Fruit fly (Drosophila melanogaster): ENCODE measurements around the gene CG42780.

The CG42780 gene

DNA sequence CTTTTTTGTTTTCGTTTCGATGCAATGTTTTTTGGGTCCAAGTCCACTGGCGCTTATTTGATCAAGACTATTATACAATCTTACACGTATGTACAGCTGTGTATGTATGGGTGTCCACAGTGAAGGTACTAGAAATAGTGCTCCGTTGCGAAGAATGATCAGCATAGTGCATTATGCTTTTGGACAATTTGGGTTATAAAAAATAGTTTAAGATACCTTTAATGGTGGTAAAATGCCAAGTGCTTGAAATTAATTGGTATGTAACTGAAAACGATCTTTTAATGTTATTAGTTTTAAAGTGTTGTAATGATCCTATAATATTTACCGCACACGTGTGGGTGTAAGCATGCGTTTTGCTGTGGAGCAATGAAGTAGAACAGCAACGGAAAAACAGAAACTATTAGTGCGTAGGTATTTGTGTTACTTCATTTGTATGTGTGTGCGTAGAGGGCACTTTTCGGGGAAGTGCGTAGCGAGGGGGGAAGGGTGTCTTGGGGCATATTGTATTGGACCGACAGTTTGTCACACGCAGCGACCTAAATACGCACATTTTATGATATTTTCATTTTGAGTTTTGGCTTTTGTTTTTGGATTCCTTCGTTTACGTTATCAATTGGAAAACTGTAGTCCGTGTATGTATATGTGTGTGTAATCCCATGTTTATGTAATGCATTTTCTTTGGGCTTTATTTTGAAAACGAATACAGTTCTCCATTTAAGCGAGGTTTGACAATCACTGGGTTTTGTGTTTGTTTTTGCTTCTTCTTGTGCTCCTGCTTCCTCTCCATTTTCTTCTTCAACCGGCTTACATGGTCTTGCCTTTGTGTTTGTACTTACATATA is 4.3 kb upstream of the CG42780 start (continued):
- peak; percentile 54; the same call in 1 of the 3 replicates for TF ChIP-seq CG6175 (GFP tag; IDR thresholded peaks at IDR 0.05)
- TF ChIP-seq Ptx1 (GFP tag; IDR thresholded peaks at IDR 0.05), result peak; percentile 90
- TF ChIP-seq fd96Cb (tag; optimal IDR thresholded peaks at IDR 0.05), result peak; percentile 96
- no peak for TF ChIP-seq CG15479 (GFP tag; optimal IDR thresholded peaks at IDR 0.05)
- TF ChIP-seq CG9215 (GFP tag; IDR thresholded peaks at IDR 0.05), result peak; percentile 69
- TF ChIP-seq Nf-YC (tag; optimal IDR thresholded peaks at IDR 0.05), result peak; percentile 67
- no peak for TF ChIP-seq prd (optimal IDR thresholded peaks at IDR 0.05)
- peak; percentile 89 for TF ChIP-seq prd (GFP tag; IDR thresholded peaks at IDR 0.05)
- TF ChIP-seq CG10366 (GFP tag; IDR thresholded peaks at IDR 0.05), result peak; percentile 80
- TF ChIP-seq fd102C (GFP tag; optimal IDR thresholded peaks at IDR 0.05), result peak; percentile 63
- peak; percentile 86 for TF ChIP-seq wor (GFP tag; IDR thresholded peaks at IDR 0.05)
- TF ChIP-seq Fer3 (tag; optimal IDR thresholded peaks at IDR 0.05), result peak; percentile 81
- peak; percentile 69 for TF ChIP-seq CG13123 (GFP tag; optimal IDR thresholded peaks at IDR 0.05)
- peak; percentile 75 for TF ChIP-seq otp (GFP tag; IDR thresholded peaks at IDR 0.05)
- TF ChIP-seq stc (GFP tag; IDR thresholded peaks at IDR 0.05), result peak; percentile 88
- TF ChIP-seq Ravus (GFP tag; IDR thresholded peaks at IDR 0.05), result peak; percentile 49
- peak; percentile 92 for TF ChIP-seq tap (tag; optimal IDR thresholded peaks at IDR 0.05)
- peak; percentile 78 for TF ChIP-seq maf-S (GFP tag; optimal IDR thresholded peaks at IDR 0.05)
- TF ChIP-seq E2f2 (GFP tag; IDR thresholded peaks at IDR 0.05), result peak; percentile 65
- peak; percentile 90 for TF ChIP-seq Side (GFP tag; optimal IDR thresholded peaks at IDR 0.05)
- TF ChIP-seq phol (tag; optimal IDR thresholded peaks at IDR 0.05), result peak; percentile 96
- peak; percentile 85 for TF ChIP-seq seq (GFP tag; IDR thresholded peaks at IDR 0.05)
- TF ChIP-seq knrl (GFP tag; IDR thresholded peaks at IDR 0.05; ENCODE audit: partially characterized antibody), result no peak
- TF ChIP-seq chif (GFP tag; optimal IDR thresholded peaks at IDR 0.05), result peak; percentile 93 to 94
- no peak for TF ChIP-seq mld (GFP tag; IDR thresholded peaks at IDR 0.05; ENCODE audit: partially characterized antibody)
- TF ChIP-seq CG16813 (GFP tag; IDR thresholded peaks at IDR 0.05; ENCODE audit: partially characterized antibody), result no peak
- TF ChIP-seq CG11504 (tag; optimal IDR thresholded peaks at IDR 0.05), result peak; percentile 94
- TF ChIP-seq al (GFP tag; IDR thresholded peaks at IDR 0.05), result peak; percentile 50; the same call in 1 of the 2 replicates
- peak; percentile 61 for TF ChIP-seq CG18011 (GFP tag; optimal IDR thresholded peaks at IDR 0.05)
- peak; percentile 88 for TF ChIP-seq Awh (GFP tag; IDR thresholded peaks at IDR 0.05)
- TF ChIP-seq unc-4 (GFP tag; IDR thresholded peaks at IDR 0.05; ENCODE audit: partially characterized antibody), result no peak
- no peak for TF ChIP-seq gfzf (GFP tag; optimal IDR thresholded peaks at IDR 0.05)
- peak; percentile 80 for TF ChIP-seq CG11093 (GFP tag; IDR thresholded peaks at IDR 0.05)
- TF ChIP-seq dmrt99B (tag; optimal IDR thresholded peaks at IDR 0.05), result peak; percentile 97
- no peak for TF ChIP-seq D (optimal IDR thresholded peaks at IDR 0.05)
- TF ChIP-seq D (GFP tag; optimal IDR thresholded peaks at IDR 0.05), result peak; percentile 91
- peak; percentile 76 for TF ChIP-seq Lhr (GFP tag; optimal IDR thresholded peaks at IDR 0.05)
- TF ChIP-seq CG10654 (GFP tag; optimal IDR thresholded peaks at IDR 0.05), result peak; percentile 89
- peak; percentile 41; the same call in 1 of the 2 replicates for TF ChIP-seq dimm (GFP tag; IDR thresholded peaks at IDR 0.05)
- TF ChIP-seq zen2 (GFP tag; IDR thresholded peaks at IDR 0.05; ENCODE audit: partially characterized antibody), result no peak
- TF ChIP-seq Sry-β (GFP tag; optimal IDR thresholded peaks at IDR 0.05), result peak; percentile 61
- TF ChIP-seq CG31224 (GFP tag; IDR thresholded peaks at IDR 0.05), result peak; percentile 51; the same call in 1 of the 2 replicates
- peak; percentile 88 for TF ChIP-seq ara (GFP tag; IDR thresholded peaks at IDR 0.05)
- peak; percentile 80 for TF ChIP-seq Hmr (GFP tag; optimal IDR thresholded peaks at IDR 0.05)
- TF ChIP-seq vfl (GFP tag; optimal IDR thresholded peaks at IDR 0.05), result peak; percentile 53
- TF ChIP-seq Poxn (GFP tag; IDR thresholded peaks at IDR 0.05), result no peak
- peak; percentile 58; the same call in 1 of the 2 replicates for TF ChIP-seq CG10321 (GFP tag; IDR thresholded peaks at IDR 0.05)
- TF ChIP-seq trem (tag; optimal IDR thresholded peaks at IDR 0.05), result peak; percentile 94
- peak; percentile 84 for TF ChIP-seq CG11398 (GFP tag; optimal IDR thresholded peaks at IDR 0.05)
